Worm (Caenorhabditis elegans): Measurements from ENCODE around the gene scav-5.

DNA sequence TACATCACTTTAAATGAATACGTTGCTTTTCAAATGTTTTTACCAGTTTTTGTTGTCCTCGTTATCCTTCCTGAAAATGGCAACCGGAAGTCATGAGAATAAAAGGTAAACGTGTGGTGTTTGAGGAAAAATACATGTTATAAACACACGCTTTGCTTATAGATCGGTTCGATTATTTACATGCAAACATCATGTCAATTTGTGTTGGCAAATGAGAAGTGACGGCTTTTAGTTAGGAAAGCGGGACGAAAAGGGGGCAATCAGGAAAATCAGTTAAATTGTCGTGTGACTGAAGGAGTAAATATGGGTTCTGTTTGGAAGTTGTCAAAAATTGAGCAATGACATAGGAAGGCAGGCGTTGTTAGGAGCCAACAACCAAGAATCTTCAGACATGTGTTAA, 26.9 kb upstream of the scav-5 start, which contains the start of gene rrc-1:
- TF ChIP-seq ref-1 (GFP tag; conservative IDR thresholded peaks at IDR 0.05) = no peak
- TF ChIP-seq klf-2 (GFP tag; conservative IDR thresholded peaks at IDR 0.05) = no peak
